Worm (Caenorhabditis elegans): ENCODE results near the gene rpl-35.
A peak's percentile ranks its signal among the peaks of the same experiment; 100 is the strongest.

rpl-35 gene

DNA sequence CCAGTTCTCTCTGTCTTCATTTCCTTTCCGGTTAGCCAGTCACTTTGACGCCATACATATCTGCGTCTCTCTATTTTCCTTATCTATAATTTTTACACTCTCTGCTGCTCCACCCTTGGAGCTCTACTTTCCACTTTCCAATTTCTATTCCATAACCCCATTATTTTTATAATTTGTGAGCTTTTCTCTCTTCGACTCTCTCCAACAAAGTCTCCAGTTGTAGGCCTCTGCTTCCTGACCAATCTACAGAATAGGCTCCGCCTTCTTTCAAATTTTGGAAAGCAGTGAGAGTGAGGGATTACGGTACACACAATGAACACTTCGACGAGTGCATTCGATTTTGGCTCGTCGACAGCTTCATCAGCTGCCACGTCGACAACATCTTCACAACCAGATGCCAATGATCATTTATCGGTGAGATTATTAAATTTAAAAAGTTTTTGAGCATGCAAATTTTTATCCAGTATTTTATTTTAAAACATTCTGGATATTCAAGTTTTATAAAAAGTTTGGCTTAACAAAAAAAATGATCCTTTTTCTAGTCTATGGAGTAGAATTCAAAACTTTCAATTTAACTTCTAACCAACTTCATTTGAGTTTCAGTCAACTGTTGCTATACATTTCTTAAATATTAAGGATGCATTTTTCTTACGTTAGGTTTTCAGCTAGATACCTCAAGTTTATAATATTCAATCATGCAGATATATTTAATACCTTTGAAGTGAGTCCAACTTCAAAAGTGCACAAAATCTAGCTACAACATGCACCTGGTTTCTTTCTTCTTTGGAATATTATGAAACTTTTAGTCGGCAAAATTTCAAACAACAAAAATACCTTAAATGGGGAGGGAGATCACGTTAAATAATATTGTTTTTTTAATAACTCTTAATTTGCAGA lies 40.5 kb upstream of the rpl-35 start, which contains the start of gene egl-5:
Gene egl-5, plus strand, starts transcription at position 216 of the 897 bp plus-strand sequence.
- TF ChIP-seq sem-4 (tag; optimal IDR thresholded peaks at IDR 0.05) (peak; percentile 100), lsy-2 (tag; optimal IDR thresholded peaks at IDR 0.05) (peak in 1 of 2 experiments; percentile 25), lin-39 (tag; optimal IDR thresholded peaks at IDR 0.05) (no peak)

DNA sequence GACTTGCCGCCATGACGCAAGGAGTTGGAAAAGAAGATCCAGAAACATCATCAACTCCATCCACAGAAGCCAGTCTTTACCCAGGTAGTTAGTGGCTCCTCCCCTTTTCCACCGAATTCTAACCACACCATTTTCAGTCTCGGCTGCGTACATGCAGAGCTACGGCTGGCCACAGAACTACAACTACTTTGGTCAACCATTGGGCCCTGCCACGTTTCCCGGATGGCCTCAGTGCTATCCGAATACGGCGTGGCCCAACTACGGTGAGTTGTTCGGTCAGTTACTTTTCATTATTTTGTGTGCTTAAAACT lies 39.9 kb upstream of the rpl-35 start:
- TF ChIP-seq sem-4 (tag; optimal IDR thresholded peaks at IDR 0.05) (no peak), egl-27 (tag; optimal IDR thresholded peaks at IDR 0.05) (no peak), mdl-1 (tag; optimal IDR thresholded peaks at IDR 0.05) (no peak), elt-1 (tag; optimal IDR thresholded peaks at IDR 0.05) (no peak)

DNA sequence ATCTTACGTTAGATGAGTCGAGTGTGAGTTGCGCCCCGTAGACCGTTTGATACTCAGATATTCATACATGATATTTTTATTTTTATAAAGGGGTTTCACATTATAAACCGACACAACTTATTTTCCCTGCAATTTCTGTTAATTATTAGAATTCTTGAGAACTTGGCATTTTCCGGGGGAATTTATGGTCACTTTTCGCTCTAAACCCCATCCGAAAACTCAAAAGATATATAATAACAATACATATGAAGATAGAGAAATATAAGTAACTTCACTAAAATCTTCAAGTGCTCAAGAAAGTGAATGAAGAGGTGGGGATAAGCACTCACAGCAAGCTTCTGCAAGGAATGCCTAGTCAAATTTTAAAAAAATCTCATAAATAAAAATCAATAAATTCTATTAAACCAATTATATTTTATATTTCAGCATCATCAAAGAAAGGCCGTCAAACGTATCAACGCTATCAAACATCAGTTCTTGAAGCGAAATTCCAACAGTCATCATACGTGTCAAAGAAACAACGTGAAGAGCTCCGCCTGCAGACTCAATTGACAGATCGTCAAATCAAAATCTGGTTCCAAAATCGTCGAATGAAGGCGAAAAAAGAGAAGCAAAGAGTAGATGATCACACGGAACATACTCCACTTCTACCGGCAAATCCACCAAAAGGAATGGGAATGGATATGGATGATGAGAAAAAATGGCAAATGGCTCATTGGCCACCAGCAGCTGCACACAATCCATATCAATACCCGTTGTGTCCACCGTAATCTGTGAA lies 39.2 kb upstream of the rpl-35 start:
- TF ChIP-seq sem-4 (tag; optimal IDR thresholded peaks at IDR 0.05) (peak; percentile 100), nhr-77 (tag; optimal IDR thresholded peaks at IDR 0.05) (no peak)

DNA sequence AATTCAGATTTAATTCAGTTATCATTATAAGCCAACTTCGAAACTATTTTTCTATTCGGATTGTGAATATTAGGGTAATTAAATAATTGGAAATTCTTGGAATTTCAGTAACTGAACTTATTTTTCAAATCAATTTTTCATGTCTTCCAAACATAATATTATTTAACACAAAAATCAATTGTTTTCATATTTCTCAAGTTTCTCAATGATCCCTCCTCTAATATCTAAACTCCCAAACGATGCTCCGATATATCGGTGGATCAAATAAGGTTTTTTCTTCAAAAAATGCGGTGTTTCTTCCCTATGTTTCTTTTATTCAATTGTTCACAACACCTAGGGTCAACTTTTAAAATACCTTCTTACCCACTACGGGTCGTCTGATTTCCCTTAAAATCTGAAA lies 38.5 kb upstream of the rpl-35 start:
- TF ChIP-seq ama-1 (optimal IDR thresholded peaks at IDR 0.05) (no peak), ztf-4 (tag; optimal IDR thresholded peaks at IDR 0.05) (no peak), Y55F3AM.14 (GFP tag; optimal IDR thresholded peaks at IDR 0.05) (no peak), sma-3 (GFP tag; optimal IDR thresholded peaks at IDR 0.05) (no peak), sma-9 (GFP tag; optimal IDR thresholded peaks at IDR 0.05) (no peak), sma-9 (tag; optimal IDR thresholded peaks at IDR 0.05) (no peak), sem-4 (tag; optimal IDR thresholded peaks at IDR 0.05) (peak; percentile 100)

DNA sequence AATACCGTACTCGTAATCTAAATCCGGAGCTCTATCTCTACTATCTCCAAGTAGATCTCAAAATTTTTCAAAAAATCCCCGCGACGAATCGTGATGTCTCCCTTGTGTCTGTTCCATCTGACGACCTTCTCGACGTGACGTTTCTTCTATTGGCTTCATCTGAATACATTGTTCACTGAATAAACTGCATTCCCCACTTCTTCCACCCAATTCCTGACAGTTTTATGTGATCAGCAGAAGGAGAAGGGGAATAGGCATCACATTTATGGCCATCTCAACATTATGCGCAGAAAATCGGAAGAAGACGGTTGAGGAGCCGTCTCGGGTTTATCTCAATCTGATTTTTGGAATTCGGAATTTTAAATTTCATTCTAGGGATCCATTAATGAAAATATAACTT lies 36.0 kb upstream of the rpl-35 start:
- TF ChIP-seq aly-2 (tag; optimal IDR thresholded peaks at IDR 0.05) (no peak), mbf-1 (tag; optimal IDR thresholded peaks at IDR 0.05) (no peak), lin-39 (tag; optimal IDR thresholded peaks at IDR 0.05) (no peak), egl-27 (tag; optimal IDR thresholded peaks at IDR 0.05) (no peak), elt-3 (tag; optimal IDR thresholded peaks at IDR 0.05) (no peak), nhr-12 (tag; optimal IDR thresholded peaks at IDR 0.05) (no peak), ZK546.5 (tag; optimal IDR thresholded peaks at IDR 0.05) (no peak), lsy-2 (tag; optimal IDR thresholded peaks at IDR 0.05) (no peak)

DNA sequence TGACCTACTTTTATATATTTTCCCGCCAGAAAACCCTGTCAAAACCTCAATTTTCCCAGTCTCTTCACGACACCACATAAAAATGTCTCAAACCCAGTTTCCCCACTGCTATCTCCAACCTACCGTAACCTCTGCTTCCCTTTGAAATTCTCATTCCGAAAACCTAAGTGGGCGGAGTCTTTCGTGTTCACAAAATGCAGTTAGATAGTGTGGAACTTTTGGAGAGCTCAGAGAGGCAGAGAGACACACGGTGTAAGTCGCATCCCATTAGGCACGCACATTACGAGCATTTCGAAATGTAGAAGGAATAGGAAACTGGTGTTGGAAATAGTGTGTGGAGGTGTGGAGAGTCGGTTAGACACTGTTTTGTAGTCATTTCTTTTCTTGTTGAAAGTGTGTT lies 35.1 kb upstream of the rpl-35 start:
- TF ChIP-seq ZK546.5 (tag; optimal IDR thresholded peaks at IDR 0.05) = no peak
- peak; percentile 41 for TF ChIP-seq nhr-129 (tag; optimal IDR thresholded peaks at IDR 0.05)
- TF ChIP-seq sma-3 (GFP tag; optimal IDR thresholded peaks at IDR 0.05) = no peak
- no peak for TF ChIP-seq mdl-1 (tag; optimal IDR thresholded peaks at IDR 0.05)
- peak; percentile 43 for TF ChIP-seq unc-55 (GFP tag; optimal IDR thresholded peaks at IDR 0.05)
- no peak for TF ChIP-seq fos-1 (tag; optimal IDR thresholded peaks at IDR 0.05)
- TF ChIP-seq ceh-16 (tag; optimal IDR thresholded peaks at IDR 0.05) = no peak
- peak in 1 of 2 experiments; percentile 57 for TF ChIP-seq lsy-2 (tag; optimal IDR thresholded peaks at IDR 0.05)
- no peak for TF ChIP-seq elt-3 (tag; optimal IDR thresholded peaks at IDR 0.05)
- no peak for TF ChIP-seq skn-1 (tag; optimal IDR thresholded peaks at IDR 0.05)
- no peak for TF ChIP-seq mab-5 (tag; optimal IDR thresholded peaks at IDR 0.05)
- TF ChIP-seq nhr-21 (tag; optimal IDR thresholded peaks at IDR 0.05) = no peak

DNA sequence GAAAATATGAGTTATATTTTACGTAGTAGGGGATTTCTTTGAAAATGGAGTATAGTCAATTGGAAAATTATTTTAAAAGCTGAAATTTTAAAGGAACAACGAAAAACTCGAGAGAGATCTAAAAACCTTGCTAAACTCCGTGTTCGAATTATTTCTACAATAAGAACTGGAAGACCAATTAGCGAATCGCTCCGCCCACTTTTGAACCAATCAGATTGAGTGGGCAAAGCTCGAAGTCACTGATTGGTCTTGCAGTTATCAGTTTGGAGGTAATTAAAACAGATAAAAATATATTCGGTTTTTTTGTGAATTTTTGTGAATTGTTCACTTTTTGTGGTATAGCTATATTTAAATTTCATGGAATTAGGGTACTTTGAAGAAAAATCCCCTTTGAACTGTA lies 31.6 kb upstream of the rpl-35 start:
- TF ChIP-seq egl-27 (tag; optimal IDR thresholded peaks at IDR 0.05) (no peak), lin-11 (tag; optimal IDR thresholded peaks at IDR 0.05) (no peak), gmeb-1 (tag; optimal IDR thresholded peaks at IDR 0.05) (no peak), lsy-2 (tag; optimal IDR thresholded peaks at IDR 0.05) (peak in 1 of 2 experiments; percentile 5)

Measured in whole organism, L2 larva.